Worm (Caenorhabditis elegans): ENCODE measurements around the gene F54D11.4.

DNA sequence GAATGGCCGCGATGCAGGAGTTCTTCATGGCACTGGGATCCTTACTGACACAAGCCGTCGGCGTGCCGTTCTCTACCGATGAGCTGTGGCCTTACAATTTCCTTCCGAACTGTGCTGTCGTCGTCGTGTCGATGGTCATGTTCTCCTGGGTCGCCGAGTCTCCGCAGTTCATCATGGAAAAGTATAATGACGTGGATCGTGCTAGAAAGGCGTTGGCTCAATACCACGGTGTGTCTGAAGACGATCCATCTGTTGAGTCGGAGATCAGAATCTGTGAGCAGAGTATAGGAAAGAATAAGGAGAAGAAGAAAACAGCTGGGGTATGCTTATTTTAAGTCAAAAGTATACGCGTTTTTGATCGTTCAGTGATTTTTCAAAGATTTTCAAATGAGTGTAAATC is 16.7 kb upstream of the F54D11.4 start:
- TF ChIP-seq T22C8.4 (GFP tag; IDR thresholded peaks at IDR 0.05) (no peak), klf-2 (GFP tag; conservative IDR thresholded peaks at IDR 0.05) (no peak), med-1 (GFP tag; optimal IDR thresholded peaks at IDR 0.05; ENCODE audit: insufficient read depth) (no peak), tab-1 (GFP tag; IDR thresholded peaks at IDR 0.05) (no peak), ref-1 (GFP tag; conservative IDR thresholded peaks at IDR 0.05) (no peak), cog-1 (tag; optimal IDR thresholded peaks at IDR 0.05) (no peak)

Measured in whole organism, midembryonic.